Fruit fly (Drosophila melanogaster) S2 (cell line): ENCODE results near the gene Zmynd8.

Experiments
- CG8478 ChIP-seq: fragments of >200 bp; optimal IDR thresholded peaks from 2 replicates; lab custom pipeline; 2018
- CTCF ChIP-seq, 2 experiments: fragments of >200 bp; optimal IDR thresholded peaks; 2 replicates each; lab custom pipeline; 2018

Gene Zmynd8

dm6 chr3R:31708240-31708639 lies 39.0 kb downstream of the Zmynd8 start, which contains the start of gene CG42693:
Gene CG42693 (minus strand): TSS chr3R:31708340.
- no peak for TF ChIP-seq CTCF (optimal IDR thresholded peaks at IDR 0.05; lab: Kevin White, UChicago)
- TF ChIP-seq CG8478 (lab: Kevin White, UChicago) = no peak

dm6 chr3R:31709142-31709541 lies 39.9 kb downstream of the Zmynd8 start:
- TF ChIP-seq CTCF (optimal IDR thresholded peaks at IDR 0.05; lab: Kevin White, UChicago) = no peak
- no peak for TF ChIP-seq CG8478 (lab: Kevin White, UChicago)

DNA sequence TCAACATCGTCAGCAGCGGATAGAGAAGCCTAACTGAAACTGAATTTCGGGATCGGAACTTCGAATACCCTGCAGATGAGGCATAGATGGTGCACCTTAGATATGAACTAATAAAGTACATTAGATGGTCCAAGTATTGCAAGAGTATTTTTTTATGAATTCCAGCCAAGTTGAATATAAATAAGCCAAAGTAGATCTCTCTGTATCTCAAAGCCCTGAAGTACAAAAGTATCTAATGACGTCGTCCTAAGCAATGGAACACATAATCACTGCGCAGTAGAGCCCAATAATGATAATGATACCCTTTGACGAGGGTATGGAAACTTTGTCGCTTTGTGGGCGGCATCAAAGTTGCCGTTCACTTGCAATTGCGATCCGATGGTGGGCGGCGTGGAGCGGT lies 40.5 kb downstream of the Zmynd8 start:
- no peak for TF ChIP-seq CG8478 (lab: Kevin White, UChicago)
- no peak for TF ChIP-seq CTCF (optimal IDR thresholded peaks at IDR 0.05; lab: Kevin White, UChicago)

DNA sequence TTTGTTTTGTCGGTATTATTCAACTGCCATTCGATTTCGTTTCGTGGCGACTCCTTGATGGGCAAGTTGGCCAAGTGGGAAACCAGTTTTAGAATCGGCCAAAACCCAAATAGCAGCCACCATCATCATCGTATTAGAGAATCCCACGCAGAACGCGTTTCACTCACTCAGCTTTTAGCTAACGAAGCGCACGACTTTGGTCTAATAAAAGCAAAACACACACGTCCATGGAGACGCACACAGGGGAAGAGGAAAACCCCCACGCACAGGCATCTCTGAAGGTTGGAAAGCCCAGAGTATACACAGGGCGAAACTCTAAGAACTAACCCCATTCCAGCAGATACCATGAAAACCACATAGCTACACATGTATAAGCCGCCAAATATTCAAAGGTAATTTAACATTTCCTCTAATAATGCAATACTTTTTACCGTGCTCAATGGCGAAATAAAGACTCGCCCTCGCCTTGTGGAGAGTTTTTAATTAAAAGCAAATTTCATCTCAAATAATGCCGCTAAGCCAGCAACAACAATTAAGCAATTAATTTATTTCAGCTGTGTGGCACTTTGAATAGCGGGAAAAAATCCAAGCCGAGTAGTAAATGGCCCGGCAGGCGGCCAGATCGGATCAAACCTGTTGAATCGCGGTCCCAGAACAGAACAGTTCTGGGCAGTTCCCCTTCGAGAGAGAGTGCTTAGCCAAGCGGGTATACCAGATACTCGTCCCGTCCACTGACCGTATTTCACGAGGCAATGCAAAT lies 42.2 kb downstream of the Zmynd8 start:
- TF ChIP-seq CG8478 (lab: Kevin White, UChicago) (no peak), CTCF (optimal IDR thresholded peaks at IDR 0.05; lab: Kevin White, UChicago) (no peak)

dm6 chr3R:31712585-31712984 lies 43.3 kb downstream of the Zmynd8 start:
- TF ChIP-seq CTCF (optimal IDR thresholded peaks at IDR 0.05; lab: Kevin White, UChicago) = no peak
- TF ChIP-seq CG8478 (lab: Kevin White, UChicago) = no peak

dm6 chr3R:31713306-31714123 lies 44.2 kb downstream of the Zmynd8 start, which contains the start of gene ttk:
Gene ttk (plus strand): TSS chr3R:31713867.
- TF ChIP-seq CG8478 (lab: Kevin White, UChicago) (no peak), CTCF (optimal IDR thresholded peaks at IDR 0.05; lab: Kevin White, UChicago) (no peak)

- TF ChIP-seq CG8478 (lab: Kevin White, UChicago) = no peak
- no peak for TF ChIP-seq CTCF (optimal IDR thresholded peaks at IDR 0.05; lab: Kevin White, UChicago)
These were observed 45.8 kb downstream of the Zmynd8 start for dm6 chr3R:31714876-31715712.

DNA sequence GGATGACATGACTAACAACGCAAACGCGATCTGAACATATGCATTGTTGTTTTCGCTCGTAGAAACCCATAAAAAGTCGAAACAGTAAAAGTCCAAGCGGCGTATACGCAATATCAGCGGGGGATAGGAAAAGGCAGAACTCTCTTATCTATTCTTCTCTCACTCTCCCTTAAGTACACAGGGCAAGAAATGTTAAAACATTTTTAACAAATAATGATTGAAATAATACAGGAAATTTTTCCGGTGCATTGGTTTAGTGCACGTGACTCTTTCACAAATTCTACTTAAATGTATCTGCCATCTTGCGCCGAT lies 46.4 kb downstream of the Zmynd8 start:
- TF ChIP-seq CG8478 (lab: Kevin White, UChicago) = no peak
- TF ChIP-seq CTCF (optimal IDR thresholded peaks at IDR 0.05; lab: Kevin White, UChicago) = no peak

DNA sequence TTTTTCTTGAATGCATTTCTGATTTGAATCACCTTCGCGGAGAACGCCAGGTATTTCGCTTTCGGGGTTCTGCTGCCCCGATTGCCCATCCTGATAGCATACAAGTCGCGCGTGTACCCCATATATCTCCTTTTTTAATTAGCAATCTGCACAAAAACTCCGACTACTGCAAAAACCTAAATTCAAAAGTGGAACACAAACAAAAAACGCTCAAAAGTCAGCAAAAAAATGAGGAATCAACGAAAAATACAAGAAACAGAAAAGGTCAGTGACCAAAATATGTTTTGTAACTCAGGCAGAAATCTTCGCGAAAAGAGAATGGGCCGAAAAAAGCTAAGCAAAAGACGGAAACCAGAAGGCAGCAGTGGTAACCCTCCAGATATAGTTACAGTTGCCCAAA lies 47.0 kb downstream of the Zmynd8 start:
- no peak for TF ChIP-seq CG8478 (lab: Kevin White, UChicago)
- no peak for TF ChIP-seq CTCF (optimal IDR thresholded peaks at IDR 0.05; lab: Kevin White, UChicago)

DNA sequence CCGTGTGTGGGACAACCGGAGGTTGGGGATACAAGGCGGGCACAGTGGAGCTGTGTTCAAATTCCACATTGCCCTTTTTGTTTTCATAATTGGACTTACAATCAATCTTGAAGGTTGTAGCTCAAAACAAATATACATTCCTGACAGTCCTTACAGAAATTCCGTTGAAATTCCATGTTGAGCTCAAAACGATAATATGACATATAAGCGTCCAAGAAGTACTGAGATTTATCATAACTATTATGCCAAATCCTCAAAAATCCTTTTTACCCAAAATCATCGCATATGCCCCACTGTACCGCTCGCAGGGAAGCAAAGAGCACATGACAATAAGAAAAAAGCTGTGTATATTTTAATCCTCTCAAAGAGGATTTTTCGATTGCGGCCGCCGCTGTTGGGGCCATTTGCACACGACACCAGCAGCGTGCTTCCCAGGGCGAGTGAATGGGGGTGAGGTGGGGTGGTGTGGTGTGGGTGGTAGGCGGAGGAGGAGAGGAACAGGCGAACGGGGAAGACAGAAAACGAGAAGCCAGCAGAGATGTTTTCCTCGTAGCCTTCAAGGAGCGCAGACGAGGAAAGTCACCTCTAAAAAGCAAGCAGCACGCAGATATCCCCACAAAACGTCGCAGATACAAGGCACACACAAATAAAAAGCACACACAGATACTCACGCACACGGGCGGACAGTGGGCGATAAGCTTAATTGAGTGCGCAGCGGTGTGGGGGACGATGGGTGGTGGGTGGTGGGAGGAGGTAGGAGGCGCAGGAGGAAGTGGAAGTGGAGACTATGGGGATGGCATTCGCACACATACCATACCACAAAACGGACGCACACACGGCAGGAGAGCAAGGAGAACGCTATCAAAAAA lies 48.3 kb downstream of the Zmynd8 start:
- TF ChIP-seq CTCF (optimal IDR thresholded peaks at IDR 0.05; lab: Kevin White, UChicago) (no peak), CG8478 (lab: Kevin White, UChicago) (no peak)

DNA sequence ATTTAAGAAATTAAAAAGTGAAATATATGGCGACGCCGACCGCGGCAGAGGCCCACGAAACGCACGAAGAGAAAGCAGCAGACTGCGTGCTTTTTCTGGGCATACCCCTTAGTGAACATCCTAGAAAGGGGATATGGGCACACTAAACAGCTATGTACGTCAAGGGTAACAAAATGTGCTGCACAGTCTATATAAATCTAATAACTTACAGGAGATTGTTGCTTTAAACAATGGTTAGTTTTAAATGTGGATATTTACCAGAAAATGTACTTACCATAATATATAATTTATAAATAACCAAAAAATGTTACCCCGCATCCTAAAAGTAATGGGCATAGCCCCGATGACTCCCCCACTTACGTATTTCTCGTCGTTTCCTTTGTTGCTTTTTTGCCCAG lies 48.9 kb downstream of the Zmynd8 start:
- TF ChIP-seq CG8478 (lab: Kevin White, UChicago) (no peak), CTCF (optimal IDR thresholded peaks at IDR 0.05; lab: Kevin White, UChicago) (no peak)

- TF ChIP-seq CG8478 (lab: Kevin White, UChicago) (no peak), CTCF (optimal IDR thresholded peaks at IDR 0.05; lab: Kevin White, UChicago) (no peak)
These were observed 49.7 kb downstream of the Zmynd8 start for dm6 chr3R:31718967-31719366.

dm6 chr3R:31719497-31719896 lies 50.2 kb downstream of the Zmynd8 start:
- TF ChIP-seq CTCF (optimal IDR thresholded peaks at IDR 0.05; lab: Kevin White, UChicago) (no peak), CG8478 (lab: Kevin White, UChicago) (no peak)

- TF ChIP-seq CG8478 (lab: Kevin White, UChicago) = no peak
- TF ChIP-seq CTCF (optimal IDR thresholded peaks at IDR 0.05; lab: Kevin White, UChicago) = no peak
These were observed 50.8 kb downstream of the Zmynd8 start for dm6 chr3R:31720112-31720511.
